Worm (Caenorhabditis elegans) whole organism, late embryonic: ENCODE measurements around the gene C42C1.3.

Experiments used
- K02D7.2 ChIP-seq: sonication (generic microtip); optimal IDR thresholded peaks from 2 replicates; lab custom pipeline; 2017; ENCODE audit warnings: mild to moderate bottlenecking, missing genetic modification characterization, missing compliant biosample characterization
- ceh-2 ChIP-seq: sonication (generic microtip); optimal IDR thresholded peaks from 2 replicates; lab custom pipeline; 2016; ENCODE audit warnings: missing genotype, missing genetic modification characterization, missing compliant biosample characterization
- ceh-22 ChIP-seq: sonication (generic microtip); optimal IDR thresholded peaks from 2 replicates; lab custom pipeline; 2017; ENCODE audit warnings: missing biosample characterization, missing genetic modification characterization
- dve-1 ChIP-seq: sonication (generic microtip); optimal IDR thresholded peaks from 2 replicates; lab custom pipeline; 2017; ENCODE audit warnings: antibody characterized with exemption, mild to moderate bottlenecking, missing genetic modification characterization, missing compliant biosample characterization
- ets-4 ChIP-seq: sonication (generic microtip); optimal IDR thresholded peaks from 2 replicates; lab custom pipeline; 2016; ENCODE audit warnings: missing genetic modification characterization, missing compliant biosample characterization
- fkh-10 ChIP-seq: fragments of 150-350 bp; optimal IDR thresholded peaks from 2 replicates; lab custom pipeline; 2014; ENCODE audit warnings: missing biosample characterization, missing genetic modification reagents, missing genetic modification characterization
- fkh-6 ChIP-seq: sonication (generic microtip); optimal IDR thresholded peaks from 2 replicates; lab custom pipeline; 2016; ENCODE audit warnings: missing genetic modification characterization, missing compliant biosample characterization
- lim-6 ChIP-seq: sonication (generic microtip); optimal IDR thresholded peaks from 2 replicates; lab custom pipeline; 2016; ENCODE audit warnings: missing genetic modification characterization, missing compliant biosample characterization
- nhr-11 ChIP-seq: fragments of 150-350 bp; optimal IDR thresholded peaks from 2 replicates; lab custom pipeline; 2014; ENCODE audit warnings: missing biosample characterization, missing genetic modification characterization
- pax-1 ChIP-seq: fragments of 150-350 bp; optimal IDR thresholded peaks from 2 replicates; lab custom pipeline; 2014; ENCODE audit warnings: missing biosample characterization, missing genetic modification characterization
- sox-2 ChIP-seq: fragments of 200-800 bp; sonication (Bioruptor generic); IDR thresholded peaks from 2 replicates; pipeline ENCODE4 v1.3.6; 2022; ENCODE audit warnings: missing genetic modification reagents, missing genetic modification characterization, missing compliant biosample characterization
- tbx-7 ChIP-seq: sonication (generic microtip); optimal IDR thresholded peaks from 2 replicates; lab custom pipeline; 2016; ENCODE audit warnings: missing genotype, missing genetic modification characterization, missing compliant biosample characterization

DNA sequence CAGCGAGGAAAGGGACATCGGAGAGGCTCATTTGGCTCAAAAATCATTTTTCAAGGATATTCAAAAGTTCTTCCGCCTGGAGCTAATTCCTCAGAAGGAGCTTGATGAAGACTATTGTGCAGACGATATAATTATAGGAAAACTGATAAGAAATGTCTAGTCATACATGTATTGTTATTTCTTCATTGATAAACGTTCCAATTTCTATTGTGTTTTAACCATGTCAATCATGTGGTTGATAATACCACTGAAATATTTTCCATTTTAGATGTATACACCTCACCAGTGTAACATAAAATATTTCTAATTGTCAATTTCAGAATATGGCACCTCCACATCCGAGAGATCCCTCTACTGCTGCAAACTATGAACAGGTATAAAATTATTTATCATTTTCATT lies 9.0 kb upstream of the C42C1.3 start, which contains the start of gene ltah-1.1:
- TF ChIP-seq dve-1 (tag; lab: Kevin White, UChicago), result no peak
- TF ChIP-seq nhr-11 (tag; lab: Kevin White, UChicago), result no peak
- no peak for TF ChIP-seq ceh-2 (tag; lab: Kevin White, UChicago)
- TF ChIP-seq fkh-6, result no peak
- no peak for TF ChIP-seq K02D7.2 (tag; lab: Kevin White, UChicago)
- no peak for TF ChIP-seq fkh-10
- TF ChIP-seq sox-2 (GFP tag; lab: Robert Waterston, UW), result no peak
- TF ChIP-seq lim-6 (tag; lab: Kevin White, UChicago), result no peak
- no peak for TF ChIP-seq tbx-7
- TF ChIP-seq ceh-22 (tag; lab: Kevin White, UChicago), result no peak
- TF ChIP-seq pax-1 (tag; lab: Kevin White, UChicago), result no peak
- TF ChIP-seq ets-4, result no peak
